Worm (Caenorhabditis elegans): ENCODE data around the gene K02E2.8.
A peak's percentile ranks its signal among the peaks of the same experiment; 100 is the strongest.

DNA sequence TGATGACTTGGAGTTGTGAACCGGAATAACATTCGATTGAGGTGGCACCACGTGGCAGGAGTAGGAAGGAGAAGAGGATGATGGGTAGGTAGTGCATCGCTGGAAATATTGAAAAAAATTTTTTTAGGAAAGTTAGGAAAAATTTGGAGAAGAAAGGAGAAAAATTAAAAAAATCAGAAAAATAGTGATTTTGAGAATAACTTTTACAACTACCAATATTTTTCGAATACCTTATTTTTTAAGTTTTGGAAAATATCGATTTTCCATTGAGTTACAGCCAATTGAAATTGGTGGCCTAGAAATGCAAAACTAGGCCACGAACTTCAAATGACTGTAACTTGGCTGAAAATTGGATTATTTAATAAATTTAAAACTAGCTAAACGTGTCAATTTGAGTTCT is 31.5 kb downstream of the K02E2.8 start, which contains the start of gene Y38H6A.5:
- TF ChIP-seq pqm-1 (tag; optimal IDR thresholded peaks at IDR 0.05) (no peak), unc-98 (GFP tag; IDR thresholded peaks at IDR 0.05) (no peak), xbp-1 (tag; optimal IDR thresholded peaks at IDR 0.05) (no peak), fkh-10 (GFP tag; optimal IDR thresholded peaks at IDR 0.05) (no peak), dsc-1 (tag; optimal IDR thresholded peaks at IDR 0.05) (no peak), nhr-85 (tag) (peak; percentile 17), elt-2 (tag; optimal IDR thresholded peaks at IDR 0.05) (no peak), grh-1 (GFP tag; IDR thresholded peaks at IDR 0.05) (no peak), aly-2 (tag; optimal IDR thresholded peaks at IDR 0.05) (no peak), zag-1 (tag; optimal IDR thresholded peaks at IDR 0.05) (no peak), ztf-4 (tag; optimal IDR thresholded peaks at IDR 0.05) (no peak), ceh-88 (GFP tag; IDR thresholded peaks at IDR 0.05) (no peak)
